Fruit fly (Drosophila melanogaster) whole organism, prepupa: ENCODE results near the gene MYPT-75D.

Source experiments
- Blimp-1 ChIP-seq: fragments of 200-800 bp; sonication (Bioruptor generic); optimal IDR thresholded peaks from 3 replicates; lab custom pipeline; 2017; ENCODE audit warnings: missing biosample characterization, missing genetic modification characterization, mild to moderate bottlenecking, moderate library complexity, missing genetic modification reagents
- CG10631 ChIP-seq: fragments of 200-800 bp; sonication (Bioruptor generic); optimal IDR thresholded peaks from 2 replicates; lab custom pipeline; 2016; ENCODE audit warnings: missing biosample characterization, missing genetic modification characterization
- CG11294 ChIP-seq: fragments of 200-800 bp; sonication (Bioruptor generic); IDR thresholded peaks from 2 replicates; pipeline ENCODE4 v1.3.6; 2022; ENCODE audit warnings: missing biosample characterization, missing genetic modification characterization
- CG11762 ChIP-seq: fragments of 200-800 bp; sonication (Bioruptor generic); optimal IDR thresholded peaks from 3 replicates; lab custom pipeline; 2016; ENCODE audit warnings: missing biosample characterization, missing genetic modification characterization; ENCODE audit not compliant: insufficient read depth
- CG15336 ChIP-seq: fragments of 200-800 bp; sonication (Bioruptor generic); IDR thresholded peaks from 2 replicates; pipeline ENCODE4 v1.3.6; 2022; ENCODE audit warnings: missing biosample characterization, missing genetic modification characterization
- CG1621 ChIP-seq: fragments of 200-800 bp; sonication (Bioruptor generic); optimal IDR thresholded peaks from 3 replicates; lab custom pipeline; 2018; ENCODE audit warnings: missing biosample characterization, mild to moderate bottlenecking, missing genetic modification characterization
- CG16779 ChIP-seq: fragments of 200-800 bp; sonication (Bioruptor generic); optimal IDR thresholded peaks from 3 replicates; lab custom pipeline; 2017; ENCODE audit warnings: missing biosample characterization, mild to moderate bottlenecking, missing genetic modification characterization
- CG31627 ChIP-seq: fragments of 200-800 bp; sonication (Bioruptor generic); optimal IDR thresholded peaks from 3 replicates; lab custom pipeline; 2016; ENCODE audit warnings: missing biosample characterization, missing genetic modification characterization
- CG32006 ChIP-seq: fragments of 200-800 bp; sonication (Bioruptor generic); optimal IDR thresholded peaks from 3 replicates; lab custom pipeline; 2017; ENCODE audit warnings: missing biosample characterization, mild to moderate bottlenecking, missing genetic modification characterization
- CG34406 ChIP-seq: fragments of 200-800 bp; sonication (Bioruptor generic); optimal IDR thresholded peaks from 3 replicates; lab custom pipeline; 2016; ENCODE audit warnings: missing biosample characterization, missing genetic modification characterization
- CG3919 ChIP-seq: fragments of 200-800 bp; sonication (Bioruptor generic); optimal IDR thresholded peaks from 3 replicates; lab custom pipeline; 2016; ENCODE audit warnings: missing biosample characterization, missing genetic modification characterization
- CG4318 ChIP-seq: fragments of 200-800 bp; sonication (Bioruptor generic); optimal IDR thresholded peaks from 3 replicates; lab custom pipeline; 2017; ENCODE audit warnings: missing biosample characterization, mild to moderate bottlenecking, missing genetic modification characterization
- CG6163 ChIP-seq: fragments of 200-800 bp; sonication (Bioruptor generic); IDR thresholded peaks from 3 replicates; pipeline ENCODE4 v1.3.6; 2022; ENCODE audit warnings: missing biosample characterization, missing genetic modification characterization
- CG6276 ChIP-seq: fragments of 200-800 bp; sonication (Bioruptor generic); optimal IDR thresholded peaks from 2 replicates; lab custom pipeline; 2017; ENCODE audit warnings: missing biosample characterization, mild to moderate bottlenecking, missing genetic modification characterization
- CG6792 ChIP-seq: fragments of 200-800 bp; sonication (Bioruptor generic); optimal IDR thresholded peaks from 3 replicates; lab custom pipeline; 2016; ENCODE audit warnings: missing biosample characterization, missing genetic modification characterization
- CG7368 ChIP-seq: fragments of 200-800 bp; sonication (Bioruptor generic); optimal IDR thresholded peaks from 3 replicates; lab custom pipeline; 2016; ENCODE audit warnings: missing biosample characterization, missing genetic modification characterization
- CG8119 ChIP-seq: fragments of 200-800 bp; sonication (Bioruptor generic); IDR thresholded peaks from 3 replicates; pipeline ENCODE4 v1.3.6; 2022; ENCODE audit warnings: missing biosample characterization, missing genetic modification characterization
- CG8632 ChIP-seq: fragments of 200-800 bp; sonication (Bioruptor generic); optimal IDR thresholded peaks from 3 replicates; lab custom pipeline; 2016; ENCODE audit warnings: missing biosample characterization, missing genetic modification characterization
- CG9139 ChIP-seq: fragments of 200-800 bp; sonication (Bioruptor generic); optimal IDR thresholded peaks from 3 replicates; lab custom pipeline; 2017; ENCODE audit warnings: missing biosample characterization, mild to moderate bottlenecking, missing genetic modification characterization
- Eip78C ChIP-seq: fragments of 200-800 bp; sonication (Bioruptor generic); peaks from one replicate; lab custom pipeline; 2016; ENCODE audit warnings: missing biosample characterization, missing genetic modification characterization
- Eip93F ChIP-seq: fragments of 200-800 bp; sonication (Bioruptor generic); optimal IDR thresholded peaks from 2 replicates; lab custom pipeline; 2016; ENCODE audit warnings: missing biosample characterization, mild to moderate bottlenecking, missing genetic modification characterization
- Ets21C ChIP-seq: fragments of 200-800 bp; sonication (Bioruptor generic); optimal IDR thresholded peaks from 3 replicates; lab custom pipeline; 2016; ENCODE audit warnings: missing biosample characterization, missing genetic modification characterization
- OdsH ChIP-seq: fragments of 200-800 bp; sonication (Bioruptor generic); optimal IDR thresholded peaks from 3 replicates; lab custom pipeline; 2016; ENCODE audit warnings: missing biosample characterization, missing genetic modification characterization
- Sox15 ChIP-seq: fragments of 200-800 bp; sonication (Bioruptor generic); optimal IDR thresholded peaks from 3 replicates; lab custom pipeline; 2016; ENCODE audit warnings: missing biosample characterization, missing genetic modification characterization
- achi ChIP-seq: fragments of 200-800 bp; sonication (Bioruptor generic); optimal IDR thresholded peaks from 3 replicates; lab custom pipeline; 2016; ENCODE audit warnings: missing biosample characterization, missing genetic modification characterization
- acj6 ChIP-seq: fragments of 200-800 bp; sonication (Bioruptor generic); optimal IDR thresholded peaks from 3 replicates; lab custom pipeline; 2016; ENCODE audit warnings: missing biosample characterization, missing genetic modification characterization
- cyc ChIP-seq: fragments of 200-800 bp; sonication (Bioruptor generic); optimal IDR thresholded peaks from 3 replicates; lab custom pipeline; 2016; ENCODE audit warnings: missing biosample characterization, missing genetic modification characterization
- dac ChIP-seq: fragments of 200-800 bp; sonication (Bioruptor generic); optimal IDR thresholded peaks from 2 replicates; lab custom pipeline; 2017; ENCODE audit warnings: missing biosample characterization, mild to moderate bottlenecking, missing genetic modification characterization
- dsx ChIP-seq: fragments of 200-800 bp; optimal IDR thresholded peaks from 3 replicates; lab custom pipeline; 2019; ENCODE audit warnings: missing biosample characterization, mild to moderate bottlenecking, missing genetic modification characterization, moderate library complexity; ENCODE audit not compliant: poor library complexity, severe bottlenecking
- eg ChIP-seq: fragments of 200-800 bp; sonication (Bioruptor generic); IDR thresholded peaks from 3 replicates; pipeline ENCODE4 v1.3.6; 2022; ENCODE audit warnings: missing biosample characterization, missing genetic modification characterization
- esn ChIP-seq: fragments of 200-800 bp; sonication (Bioruptor generic); optimal IDR thresholded peaks from 2 replicates; lab custom pipeline; 2016; ENCODE audit warnings: missing biosample characterization, mild to moderate bottlenecking, missing genetic modification characterization, moderate library complexity
- lz ChIP-seq: fragments of 200-800 bp; sonication (Bioruptor generic); optimal IDR thresholded peaks from 3 replicates; lab custom pipeline; 2016; ENCODE audit warnings: missing biosample characterization, missing genetic modification characterization
- pdm3 ChIP-seq: fragments of 200-800 bp; sonication (Bioruptor generic); optimal IDR thresholded peaks from 3 replicates; lab custom pipeline; 2016; ENCODE audit warnings: missing biosample characterization, missing genetic modification characterization
- salr ChIP-seq, 2 experiments: fragments of 200-800 bp; sonication (Bioruptor generic); optimal IDR thresholded peaks; 3 replicates each; lab custom pipeline; 2016 to 2018; ENCODE audit warnings: missing biosample characterization in 2 of 2, missing genetic modification characterization in 2 of 2, mild to moderate bottlenecking in 1 of 2
- spab ChIP-seq: fragments of 200-800 bp; sonication (Bioruptor generic); optimal IDR thresholded peaks from 2 replicates; lab custom pipeline; 2017; ENCODE audit warnings: missing biosample characterization, mild to moderate bottlenecking, missing genetic modification characterization, missing genetic modification reagents
- ss ChIP-seq, 2 experiments: fragments of 200-800 bp; sonication (Bioruptor generic); optimal IDR thresholded peaks; 2 replicates in 1 of 2; 3 replicates in 1 of 2; lab custom pipeline; 2017 to 2018; ENCODE audit warnings: mild to moderate bottlenecking in 2 of 2, missing biosample characterization in 2 of 2, missing genetic modification characterization in 2 of 2, moderate library complexity in 1 of 2
- svp ChIP-seq: fragments of 200-800 bp; sonication (Bioruptor generic); peaks from one replicate; lab custom pipeline; 2016; ENCODE audit warnings: missing biosample characterization, missing genetic modification characterization
- topi ChIP-seq: fragments of 200-800 bp; sonication (Bioruptor generic); optimal IDR thresholded peaks from 3 replicates; lab custom pipeline; 2016; ENCODE audit warnings: missing biosample characterization, missing genetic modification characterization
- vri ChIP-seq: fragments of 200-800 bp; sonication (Bioruptor generic); optimal IDR thresholded peaks from 3 replicates; lab custom pipeline; 2016; ENCODE audit warnings: missing biosample characterization, mild to moderate bottlenecking, missing genetic modification characterization

MYPT-75D gene

dm6 chr3L:18620988-18621734, 4.6 kb upstream of the MYPT-75D start (continued):
- TF ChIP-seq Ets21C (GFP tag; lab: Kevin White, UChicago) (peak; percentile 26), CG6163 (GFP tag; lab: Robert Waterston, UW) (peak; percentile 22; the same call in 1 of the 3 replicates), topi (peak; percentile 34), CG11294 (GFP tag; lab: Robert Waterston, UW) (0 out of 2 replicates have a peak, but pooled peaks have one; percentile 12), achi (peak; percentile 44), Blimp-1 (GFP tag; lab: Kevin White, UChicago) (peak; percentile 4), CG11762 (GFP tag; lab: Kevin White, UChicago) (peak; percentile 4), Eip93F (GFP tag; lab: Kevin White, UChicago) (peak; percentile 58), CG7368 (GFP tag; lab: Kevin White, UChicago) (peak; percentile 27), CG8632 (GFP tag; lab: Kevin White, UChicago) (no peak), dsx (GFP tag; lab: Kevin White, UChicago) (no peak), CG6792 (GFP tag; lab: Kevin White, UChicago) (peak; percentile 54), svp (GFP tag; lab: Kevin White, UChicago) (peak; percentile 96), CG10631 (GFP tag; lab: Kevin White, UChicago) (peak; percentile 9), esn (GFP tag; lab: Kevin White, UChicago) (peak; percentile 59), CG31627 (GFP tag; lab: Kevin White, UChicago) (peak; percentile 19), CG1621 (peak; percentile 63), pdm3 (GFP tag; lab: Kevin White, UChicago) (peak; percentile 48), CG32006 (GFP tag; lab: Kevin White, UChicago) (no peak), salr (GFP tag; optimal IDR thresholded peaks at IDR 0.05; lab: Kevin White, UChicago) (no peak), OdsH (peak; percentile 51), lz (GFP tag; lab: Kevin White, UChicago) (peak; percentile 60), ss (GFP tag; optimal IDR thresholded peaks at IDR 0.05; lab: Kevin White, UChicago) (peak in 1 of 2 experiments; percentile 6), CG8119 (GFP tag; lab: Robert Waterston, UW) (no peak), eg (GFP tag; lab: Robert Waterston, UW) (peak; percentile 31; the same call in 2 of the 3 replicates)

- TF ChIP-seq vri (GFP tag; lab: Kevin White, UChicago) = no peak
- TF ChIP-seq CG15336 (GFP tag; lab: Robert Waterston, UW) = no peak
- TF ChIP-seq CG9139 (GFP tag; lab: Kevin White, UChicago) = no peak
- TF ChIP-seq CG1621 = no peak
- no peak for TF ChIP-seq esn (GFP tag; lab: Kevin White, UChicago)
- no peak for TF ChIP-seq eg (GFP tag; lab: Robert Waterston, UW)
- TF ChIP-seq cyc (GFP tag; lab: Kevin White, UChicago) = no peak
- TF ChIP-seq CG7368 (GFP tag; lab: Kevin White, UChicago) = no peak
- TF ChIP-seq CG32006 (GFP tag; lab: Kevin White, UChicago) = peak; percentile 3
- TF ChIP-seq CG8632 (GFP tag; lab: Kevin White, UChicago) = no peak
- no peak for TF ChIP-seq dac (GFP tag; lab: Kevin White, UChicago)
- TF ChIP-seq CG16779 = peak; percentile 49
- TF ChIP-seq spab = no peak
- peak; percentile 78 for TF ChIP-seq Eip78C (GFP tag; lab: Kevin White, UChicago)
- no peak for TF ChIP-seq acj6 (GFP tag; lab: Kevin White, UChicago)
- no peak for TF ChIP-seq Sox15 (GFP tag; lab: Kevin White, UChicago)
- no peak for TF ChIP-seq CG34406 (GFP tag; lab: Kevin White, UChicago)
- TF ChIP-seq CG4318 (GFP tag; lab: Kevin White, UChicago) = no peak
- no peak for TF ChIP-seq CG6163 (GFP tag; lab: Robert Waterston, UW)
- peak; percentile 59 for TF ChIP-seq svp (GFP tag; lab: Kevin White, UChicago)
- peak; percentile 33 to 51 for TF ChIP-seq ss (GFP tag; optimal IDR thresholded peaks at IDR 0.05; lab: Kevin White, UChicago)
- TF ChIP-seq CG6276 = peak; percentile 32
- TF ChIP-seq Blimp-1 (GFP tag; lab: Kevin White, UChicago) = no peak
- TF ChIP-seq CG3919 = no peak
- no peak for TF ChIP-seq CG11294 (GFP tag; lab: Robert Waterston, UW)
Measured at dm6 chr3L:18621735-18622421, 3.9 kb upstream of the MYPT-75D start, which contains the start of gene not. Gene not (minus strand): TSS chr3L:18622129.
